Worm (Caenorhabditis elegans): ENCODE data around the gene F10B5.3.

ce11 chrII:8125439-8125838 lies 24.4 kb downstream of the F10B5.3 start:
- TF ChIP-seq him-1 (tag; optimal IDR thresholded peaks at IDR 0.05) (no peak), dao-5 (tag; optimal IDR thresholded peaks at IDR 0.05) (no peak)

Data from whole organism, L4/young adult.